Fruit fly (Drosophila melanogaster): Measurements from ENCODE around the gene Sfp24Ba.

Gene Sfp24Ba

dm6 chr2L:3711665-3712064 is 43.3 kb upstream of the Sfp24Ba start, which contains the start of gene cutlet (continued):
- TF ChIP-seq trem (tag; optimal IDR thresholded peaks at IDR 0.05) (no peak), slou (GFP tag; optimal IDR thresholded peaks at IDR 0.05) (no peak), fd64A (GFP tag; optimal IDR thresholded peaks at IDR 0.05) (no peak), CG12391 (tag; optimal IDR thresholded peaks at IDR 0.05) (no peak), CG11723 (GFP tag; optimal IDR thresholded peaks at IDR 0.05) (no peak), Xbp1 (GFP tag; optimal IDR thresholded peaks at IDR 0.05) (no peak), bigmax (GFP tag; optimal IDR thresholded peaks at IDR 0.05) (no peak), twi (tag; optimal IDR thresholded peaks at IDR 0.05) (no peak), kni (GFP tag; optimal IDR thresholded peaks at IDR 0.05) (no peak), Bgb (GFP tag; IDR thresholded peaks at IDR 0.05; ENCODE audit: partially characterized antibody) (no peak), CG2875 (GFP tag; optimal IDR thresholded peaks at IDR 0.05) (no peak), nau (GFP tag; optimal IDR thresholded peaks at IDR 0.05) (no peak), lmd (GFP tag; IDR thresholded peaks at IDR 0.05) (no peak), dati (GFP tag; IDR thresholded peaks at IDR 0.05) (no peak), CG2712 (tag; optimal IDR thresholded peaks at IDR 0.05) (no peak), trh (GFP tag; optimal IDR thresholded peaks at IDR 0.05) (no peak), chif (GFP tag; optimal IDR thresholded peaks at IDR 0.05) (no peak), Doc2 (GFP tag; IDR thresholded peaks at IDR 0.05) (no peak), schlank (tag; optimal IDR thresholded peaks at IDR 0.05) (no peak), CG17359 (tag; optimal IDR thresholded peaks at IDR 0.05) (no peak), Lhr (GFP tag; optimal IDR thresholded peaks at IDR 0.05) (peak; percentile 5), salm (tag; optimal IDR thresholded peaks at IDR 0.05) (no peak), CG8944 (GFP tag; optimal IDR thresholded peaks at IDR 0.05) (no peak), CG15601 (tag; optimal IDR thresholded peaks at IDR 0.05) (peak; percentile 24), pb (GFP tag; optimal IDR thresholded peaks at IDR 0.05) (no peak), CG9797 (GFP tag; optimal IDR thresholded peaks at IDR 0.05) (no peak), Drgx (GFP tag; IDR thresholded peaks at IDR 0.05) (no peak), CG11695 (GFP tag; IDR thresholded peaks at IDR 0.05) (no peak), ttk (GFP tag; IDR thresholded peaks at IDR 0.05) (no peak), CG3995 (GFP tag; optimal IDR thresholded peaks at IDR 0.05) (no peak), CG15269 (tag; optimal IDR thresholded peaks at IDR 0.05) (no peak), Taf1 (GFP tag; IDR thresholded peaks at IDR 0.05) (no peak), CG10274 (GFP tag; optimal IDR thresholded peaks at IDR 0.05) (no peak), CG32767 (GFP tag; IDR thresholded peaks at IDR 0.05) (no peak), jigr1 (GFP tag; IDR thresholded peaks at IDR 0.05) (no peak; the same call in 2 of the 3 replicates), Dll (GFP tag; IDR thresholded peaks at IDR 0.05; ENCODE audit: partially characterized antibody) (peak; percentile 23; the same call in 1 of the 4 replicates), amos (GFP tag; IDR thresholded peaks at IDR 0.05; ENCODE audit: partially characterized antibody) (peak; percentile 22; the same call in 1 of the 2 replicates), CG18011 (GFP tag; optimal IDR thresholded peaks at IDR 0.05) (peak; percentile 97), CG11504 (tag; optimal IDR thresholded peaks at IDR 0.05) (no peak), tin (GFP tag; optimal IDR thresholded peaks at IDR 0.05) (no peak), CG12299 (tag; optimal IDR thresholded peaks at IDR 0.05) (no peak), CG10654 (GFP tag; optimal IDR thresholded peaks at IDR 0.05) (no peak), Ets97D (GFP tag; optimal IDR thresholded peaks at IDR 0.05) (peak; percentile 7), Dp (GFP tag; optimal IDR thresholded peaks at IDR 0.05) (peak; percentile 85), pho (GFP tag; optimal IDR thresholded peaks at IDR 0.05) (no peak), crc (GFP tag; optimal IDR thresholded peaks at IDR 0.05) (no peak), CG10959 (GFP tag; IDR thresholded peaks at IDR 0.05) (no peak), CG2889 (GFP tag; IDR thresholded peaks at IDR 0.05) (no peak), hkb (optimal IDR thresholded peaks at IDR 0.05) (no peak), hkb (GFP tag; IDR thresholded peaks at IDR 0.05) (no peak), CG7556 (GFP tag; optimal IDR thresholded peaks at IDR 0.05) (no peak), Dad (GFP tag; optimal IDR thresholded peaks at IDR 0.05) (no peak)
